Fruit fly (Drosophila melanogaster): Measurements from ENCODE around the gene CG18294.

dm6 chr3L:19503770-19504169 is 28.4 kb upstream of the CG18294 start, which contains the start of gene CG9452:
- TF ChIP-seq CG8478 (optimal IDR thresholded peaks at IDR 0.05) (no peak), CTCF (optimal IDR thresholded peaks at IDR 0.05) (no peak)

All from S2 (cell line).